Fruit fly (Drosophila melanogaster) whole organism, larva: ENCODE measurements around the gene CG1774.

Experiments used
- noc ChIP-seq: fragments of 200-800 bp; sonication (Bioruptor generic); optimal IDR thresholded peaks from 3 replicates; lab custom pipeline; 2019; ENCODE audit warnings: missing biosample characterization, mild to moderate bottlenecking, missing genetic modification characterization, moderate library complexity

Gene CG1774

dm6 chr3R:31610639-31611594 lies 18.3 kb downstream of the CG1774 start, which contains the start of gene Med:
Gene Med (plus strand): TSS chr3R:31611046.
- no peak for TF ChIP-seq noc

- no peak for TF ChIP-seq noc
Observed at dm6 chr3R:31612564-31612963, 20.0 kb downstream of the CG1774 start, which contains the start of gene CycG. Gene CycG (minus strand): TSS chr3R:31612664.

- peak; percentile 96 for TF ChIP-seq noc
Observed at dm6 chr3R:31616001-31616400, 23.4 kb downstream of the CG1774 start, which contains the start of the genes Mnat9 and CG1792. Gene Mnat9 (minus strand): TSS chr3R:31616160. Gene CG1792 (plus strand): TSS chr3R:31616303.

- no peak for TF ChIP-seq noc
Observed at dm6 chr3R:31617801-31618200, 25.2 kb downstream of the CG1774 start, which contains the start of gene pasha. Gene pasha (plus strand): TSS chr3R:31617977.

- no peak for TF ChIP-seq noc
Observed at dm6 chr3R:31621814-31622213, 29.2 kb downstream of the CG1774 start, which contains the start of gene kek6. Gene kek6 (plus strand): TSS chr3R:31622136.

dm6 chr3R:31622648-31623047 lies 30.0 kb downstream of the CG1774 start:
- no peak for TF ChIP-seq noc

dm6 chr3R:31626237-31626636 lies 33.6 kb downstream of the CG1774 start:
- TF ChIP-seq noc: no peak

dm6 chr3R:31627186-31627585 lies 34.6 kb downstream of the CG1774 start:
- TF ChIP-seq noc: no peak

- TF ChIP-seq noc: no peak
Observed at dm6 chr3R:31630376-31630775, 37.8 kb downstream of the CG1774 start.

- TF ChIP-seq noc: no peak
Observed at dm6 chr3R:31632316-31632715, 39.7 kb downstream of the CG1774 start.

dm6 chr3R:31636501-31636900 lies 43.9 kb downstream of the CG1774 start:
- no peak for TF ChIP-seq noc
